Fruit fly (Drosophila melanogaster) whole organism, embryonic: ENCODE data around the gene GlnRS.
A peak's percentile ranks its signal among the peaks of the same experiment; 100 is the strongest.

Experiments
- B-H2 ChIP-seq: fragments of 200-800 bp; sonication (Bioruptor generic); optimal IDR thresholded peaks from 2 replicates; lab custom pipeline; 2018; ENCODE audit warnings: missing biosample characterization, mild to moderate bottlenecking, missing genetic modification characterization
- Bdp1 ChIP-seq: fragments of 200-800 bp; sonication (Bioruptor generic); optimal IDR thresholded peaks from 3 replicates; lab custom pipeline; 2016; ENCODE audit warnings: missing biosample characterization, missing genetic modification characterization
- CG12104 ChIP-seq: fragments of 200-800 bp; sonication (Bioruptor generic); optimal IDR thresholded peaks from 3 replicates; lab custom pipeline; 2016; ENCODE audit warnings: missing biosample characterization, missing genetic modification characterization
- CG12236 ChIP-seq: fragments of 200-800 bp; sonication (Bioruptor generic); optimal IDR thresholded peaks from 2 replicates; lab custom pipeline; 2016; ENCODE audit warnings: missing biosample characterization, missing genetic modification characterization
- CG14014 ChIP-seq: fragments of 200-800 bp; sonication (Bioruptor generic); IDR thresholded peaks from 2 replicates; pipeline ENCODE4 v1.3.6; 2022; ENCODE audit warnings: missing biosample characterization, missing genetic modification characterization
- CG14667 ChIP-seq: fragments of 200-800 bp; sonication (Bioruptor generic); IDR thresholded peaks from 2 replicates; pipeline ENCODE4 v1.3.6; 2022; ENCODE audit warnings: missing biosample characterization, missing genetic modification characterization
- CG15514 ChIP-seq: fragments of 200-800 bp; sonication (Bioruptor generic); optimal IDR thresholded peaks from 3 replicates; lab custom pipeline; 2017; ENCODE audit warnings: missing biosample characterization, missing genetic modification characterization, mild to moderate bottlenecking, moderate library complexity, missing genetic modification reagents
- CG17385 ChIP-seq: fragments of 200-800 bp; sonication (Bioruptor generic); optimal IDR thresholded peaks from 3 replicates; lab custom pipeline; 2018; ENCODE audit warnings: missing biosample characterization, mild to moderate bottlenecking, missing genetic modification characterization
- CG1832 ChIP-seq: fragments of 200-800 bp; sonication (Bioruptor generic); optimal IDR thresholded peaks from 2 replicates; lab custom pipeline; 2017; ENCODE audit warnings: missing biosample characterization, mild to moderate bottlenecking, missing genetic modification characterization, inconsistent platforms
- CG2678 ChIP-seq: fragments of 200-800 bp; sonication (Bioruptor generic); optimal IDR thresholded peaks from 3 replicates; lab custom pipeline; 2019; ENCODE audit warnings: missing biosample characterization, mild to moderate bottlenecking, missing genetic modification characterization, moderate library complexity
- CG32767 ChIP-seq: fragments of 200-800 bp; sonication (Bioruptor generic); IDR thresholded peaks from 2 replicates; pipeline ENCODE4 v1.3.6; 2022; ENCODE audit warnings: missing biosample characterization, missing genetic modification characterization
- CG43689 ChIP-seq: fragments of 200-800 bp; sonication (Bioruptor generic); IDR thresholded peaks from 2 replicates; pipeline ENCODE4 v1.3.6; 2022; ENCODE audit warnings: missing biosample characterization, missing genetic modification characterization
- CG6791 ChIP-seq: fragments of 200-800 bp; sonication (Bioruptor generic); IDR thresholded peaks from 3 replicates; pipeline ENCODE4 v1.3.6; 2022; ENCODE audit warnings: missing biosample characterization, missing genetic modification characterization; ENCODE audit not compliant: partially characterized antibody
- CG6854 ChIP-seq: fragments of 200-800 bp; sonication (Bioruptor generic); optimal IDR thresholded peaks from 3 replicates; lab custom pipeline; 2017; ENCODE audit warnings: missing biosample characterization, mild to moderate bottlenecking, missing genetic modification characterization
- CG9215 ChIP-seq: fragments of 200-800 bp; sonication (Bioruptor generic); IDR thresholded peaks from 2 replicates; pipeline ENCODE4 v1.3.6; 2022; ENCODE audit warnings: missing biosample characterization, missing genetic modification characterization
- CG9876 ChIP-seq: fragments of 200-800 bp; sonication (Bioruptor generic); optimal IDR thresholded peaks from 2 replicates; lab custom pipeline; 2016; ENCODE audit warnings: missing biosample characterization, missing genetic modification characterization
- Camta ChIP-seq: fragments of 200-800 bp; sonication (Bioruptor generic); optimal IDR thresholded peaks from 2 replicates; lab custom pipeline; 2016; ENCODE audit warnings: missing biosample characterization, missing genetic modification characterization
- Dbx ChIP-seq: fragments of 200-800 bp; sonication (Bioruptor generic); IDR thresholded peaks from 3 replicates; pipeline ENCODE4 v1.3.6; 2022; ENCODE audit warnings: missing biosample characterization, missing genetic modification characterization
- Dfd ChIP-seq, 2 experiments: fragments of >200 bp; optimal IDR thresholded peaks; 2 replicates each; lab custom pipeline; 2017; ENCODE audit warnings: missing biosample characterization in 2 of 2, missing genetic modification characterization in 2 of 2
- H15 ChIP-seq: fragments of 200-800 bp; sonication (Bioruptor generic); IDR thresholded peaks from 3 replicates; pipeline ENCODE4 v1.3.6; 2022; ENCODE audit warnings: missing biosample characterization, missing genetic modification characterization
- HmgD ChIP-seq: fragments of 200-800 bp; sonication (Bioruptor generic); optimal IDR thresholded peaks from 3 replicates; lab custom pipeline; 2016; ENCODE audit warnings: missing biosample characterization, missing genetic modification characterization
- Hsf ChIP-seq: fragments of 200-800 bp; sonication (Bioruptor generic); optimal IDR thresholded peaks from 3 replicates; lab custom pipeline; 2016; ENCODE audit warnings: missing biosample characterization, missing genetic modification characterization
- Neu2 ChIP-seq: fragments of 200-800 bp; sonication (Bioruptor generic); optimal IDR thresholded peaks from 3 replicates; lab custom pipeline; 2016; ENCODE audit warnings: missing biosample characterization, missing genetic modification characterization, borderline replicate concordance
- Side ChIP-seq: fragments of 200-800 bp; sonication (Bioruptor generic); optimal IDR thresholded peaks from 2 replicates; lab custom pipeline; 2016; ENCODE audit warnings: missing biosample characterization, missing genetic modification characterization
- Sin3A ChIP-seq: fragments of >200 bp; optimal IDR thresholded peaks from 2 replicates; lab custom pipeline; 2018
- Ssrp ChIP-seq: fragments of 200-800 bp; sonication (Bioruptor generic); optimal IDR thresholded peaks from 2 replicates; lab custom pipeline; 2018; ENCODE audit warnings: missing biosample characterization, mild to moderate bottlenecking, missing genetic modification characterization, moderate library complexity
- ase ChIP-seq: fragments of 200-800 bp; sonication (Bioruptor generic); IDR thresholded peaks from 3 replicates; pipeline ENCODE4 v1.3.6; 2022; ENCODE audit warnings: missing biosample characterization, missing genetic modification characterization
- ato ChIP-seq: fragments of 200-800 bp; sonication (Bioruptor generic); IDR thresholded peaks from 2 replicates; pipeline ENCODE4 v1.3.6; 2022; ENCODE audit warnings: missing biosample characterization, missing genetic modification characterization; ENCODE audit not compliant: partially characterized antibody
- az2 ChIP-seq: fragments of 200-800 bp; sonication (Bioruptor generic); optimal IDR thresholded peaks from 3 replicates; lab custom pipeline; 2016; ENCODE audit warnings: missing biosample characterization, missing genetic modification characterization
- bab2 ChIP-seq: fragments of 200-800 bp; sonication (Bioruptor generic); optimal IDR thresholded peaks from 2 replicates; lab custom pipeline; 2016; ENCODE audit warnings: missing biosample characterization, missing genetic modification characterization
- caup ChIP-seq: fragments of 200-800 bp; sonication (Bioruptor generic); optimal IDR thresholded peaks from 3 replicates; lab custom pipeline; 2017; ENCODE audit warnings: missing biosample characterization, mild to moderate bottlenecking, missing genetic modification characterization, moderate library complexity; ENCODE audit not compliant: severe bottlenecking
- chinmo ChIP-seq: fragments of 200-800 bp; sonication (Bioruptor generic); IDR thresholded peaks from 4 replicates; pipeline ENCODE4 v1.3.6; 2022; ENCODE audit warnings: missing biosample characterization, missing genetic modification characterization; ENCODE audit not compliant: partially characterized antibody
- croc ChIP-seq: fragments of 200-800 bp; sonication (Bioruptor generic); conservative IDR thresholded peaks from 3 replicates; pipeline ENCODE4 v1.3.6; 2022; ENCODE audit warnings: missing biosample characterization, missing genetic modification characterization
- ems ChIP-seq: fragments of 200-800 bp; sonication (Bioruptor generic); optimal IDR thresholded peaks from 3 replicates; lab custom pipeline; 2016; ENCODE audit warnings: missing biosample characterization, missing genetic modification characterization
- eyg ChIP-seq: fragments of 200-800 bp; sonication (Bioruptor generic); optimal IDR thresholded peaks from 3 replicates; lab custom pipeline; 2016; ENCODE audit warnings: missing biosample characterization, missing genetic modification characterization
- fd64A ChIP-seq: fragments of 200-800 bp; sonication (Bioruptor generic); optimal IDR thresholded peaks from 3 replicates; lab custom pipeline; 2018; ENCODE audit warnings: missing biosample characterization, mild to moderate bottlenecking, missing genetic modification characterization
- fd96Cb ChIP-seq: fragments of 200-800 bp; sonication (Bioruptor generic); optimal IDR thresholded peaks from 2 replicates; lab custom pipeline; 2018; ENCODE audit warnings: missing biosample characterization, mild to moderate bottlenecking, missing genetic modification characterization, moderate library complexity
- gcm ChIP-seq: fragments of 200-800 bp; sonication (Bioruptor generic); optimal IDR thresholded peaks from 2 replicates; lab custom pipeline; 2019; ENCODE audit warnings: missing biosample characterization, mild to moderate bottlenecking, missing genetic modification characterization, moderate library complexity
- gsb ChIP-seq: fragments of 200-800 bp; sonication (Bioruptor generic); IDR thresholded peaks from 2 replicates; pipeline ENCODE4 v1.3.6; 2022; ENCODE audit warnings: missing biosample characterization, missing genetic modification characterization
- gsb-n ChIP-seq: fragments of 200-800 bp; sonication (Bioruptor generic); optimal IDR thresholded peaks from 3 replicates; lab custom pipeline; 2018; ENCODE audit warnings: missing biosample characterization, mild to moderate bottlenecking, missing genetic modification characterization
- ham ChIP-seq: fragments of 200-800 bp; sonication (Bioruptor generic); IDR thresholded peaks from 2 replicates; pipeline ENCODE4 v1.3.6; 2022; ENCODE audit warnings: missing biosample characterization, missing genetic modification characterization
- insv ChIP-seq, 2 experiments: fragments of 200-800 bp; sonication (Bioruptor generic); optimal IDR thresholded peaks; 3 replicates each; lab custom pipeline; 2016 to 2018; ENCODE audit warnings: missing biosample characterization in 2 of 2, missing genetic modification characterization in 2 of 2
- lola ChIP-seq, 3 experiments: fragments of >200 bp in 2 of 3; fragments of 200-800 bp in 1 of 3; sonication (Bioruptor generic) in 1 of 3; optimal IDR thresholded peaks; 2 replicates each; lab custom pipeline; 2017 to 2019; ENCODE audit warnings: missing biosample characterization in 3 of 3, missing genetic modification characterization in 3 of 3, mild to moderate bottlenecking in 1 of 3, moderate library complexity in 1 of 3
- lov ChIP-seq, 2 experiments: fragments of 200-800 bp in 1 of 2; fragments of >200 bp in 1 of 2; sonication (Bioruptor generic) in 1 of 2; IDR thresholded peaks in 1 of 2; optimal IDR thresholded peaks in 1 of 2; 2 replicates in 1 of 2; 3 replicates in 1 of 2; pipeline versions ENCODE4 v1.3.6 to Lab custom; 2017 to 2022; ENCODE audit warnings: missing biosample characterization in 1 of 2, missing genetic modification characterization in 1 of 2
- maf-S ChIP-seq: fragments of 200-800 bp; sonication (Bioruptor generic); optimal IDR thresholded peaks from 2 replicates; lab custom pipeline; 2016; ENCODE audit warnings: missing biosample characterization, missing genetic modification characterization
- run ChIP-seq: fragments of 200-800 bp; sonication (Bioruptor generic); optimal IDR thresholded peaks from 3 replicates; lab custom pipeline; 2018; ENCODE audit warnings: missing biosample characterization, mild to moderate bottlenecking, missing genetic modification characterization
- sim ChIP-seq: fragments of 200-800 bp; sonication (Bioruptor generic); IDR thresholded peaks from 2 replicates; pipeline ENCODE4 v1.3.6; 2022; ENCODE audit warnings: missing biosample characterization, missing genetic modification characterization
- wdn ChIP-seq: fragments of 200-800 bp; sonication (Bioruptor generic); IDR thresholded peaks from 2 replicates; pipeline ENCODE4 v1.3.6; 2022; ENCODE audit warnings: missing biosample characterization, missing genetic modification characterization
- z ChIP-seq: fragments of 200-800 bp; sonication (Bioruptor generic); IDR thresholded peaks from 3 replicates; pipeline ENCODE4 v1.3.6; 2022; ENCODE audit warnings: missing biosample characterization, missing genetic modification characterization

The GlnRS gene

dm6 chr3R:25232271-25232989 lies 33.1 kb downstream of the GlnRS start, which contains the start of gene Cad96Cb (continued):
- peak; percentile 86 for TF ChIP-seq gcm (GFP tag; lab: Kevin White, UChicago)
- no peak for TF ChIP-seq Neu2
- no peak for TF ChIP-seq Dbx (GFP tag; lab: Robert Waterston, UW)
- TF ChIP-seq CG6791 = no peak
- no peak for TF ChIP-seq CG43689 (GFP tag; lab: Robert Waterston, UW)
- TF ChIP-seq az2 (GFP tag; lab: Kevin White, UChicago) = peak; percentile 85
- TF ChIP-seq CG12236 = peak; percentile 83
- 0 out of 2 replicates have a peak, but pooled peaks have one; percentile 41 for TF ChIP-seq CG14014 (GFP tag; lab: Robert Waterston, UW)
- TF ChIP-seq B-H2 (GFP tag; lab: Kevin White, UChicago) = no peak
- TF ChIP-seq lola (GFP tag; optimal IDR thresholded peaks at IDR 0.05; lab: Kevin White, UChicago) = peak in 1 of 3 experiments; percentile 94
- no peak for TF ChIP-seq lov (optimal IDR thresholded peaks at IDR 0.05; lab: Kevin White, UChicago)
- no peak for TF ChIP-seq lov (GFP tag; IDR thresholded peaks at IDR 0.05; lab: Robert Waterston, UW)
- TF ChIP-seq gsb-n = peak; percentile 86
- no peak for TF ChIP-seq Dfd (GFP tag; optimal IDR thresholded peaks at IDR 0.05; lab: Kevin White, UChicago)
- TF ChIP-seq ase (GFP tag; lab: Robert Waterston, UW) = peak; percentile 35; the same call in 1 of the 3 replicates
- TF ChIP-seq CG9215 (GFP tag; lab: Robert Waterston, UW) = peak; percentile 40; the same call in 1 of the 2 replicates
- peak; percentile 75 for TF ChIP-seq eyg (GFP tag; lab: Kevin White, UChicago)
- peak; percentile 81 for TF ChIP-seq Hsf (GFP tag; lab: Kevin White, UChicago)
- peak; percentile 77 for TF ChIP-seq CG32767 (GFP tag; lab: Robert Waterston, UW)
- TF ChIP-seq CG1832 = no peak
- TF ChIP-seq run (tag; lab: Kevin White, UChicago) = peak; percentile 72
- TF ChIP-seq fd64A = peak; percentile 36
- peak; percentile 80 for TF ChIP-seq bab2 (GFP tag; lab: Kevin White, UChicago)
- no peak for TF ChIP-seq ham (GFP tag; lab: Robert Waterston, UW)
- no peak for TF ChIP-seq chinmo
- TF ChIP-seq croc (GFP tag; lab: Robert Waterston, UW) = peak; percentile 74
- peak; percentile 28 for TF ChIP-seq HmgD (GFP tag; lab: Kevin White, UChicago)
- TF ChIP-seq z (GFP tag; lab: Robert Waterston, UW) = no peak
- TF ChIP-seq CG6854 (GFP tag; lab: Kevin White, UChicago) = peak; percentile 72
- peak; percentile 85 for TF ChIP-seq fd96Cb (tag; lab: Kevin White, UChicago)
- TF ChIP-seq H15 = peak; percentile 64; the same call in 1 of the 3 replicates
- TF ChIP-seq ems (GFP tag; lab: Kevin White, UChicago) = peak; percentile 76
- peak; percentile 58 for TF ChIP-seq Bdp1 (GFP tag; lab: Kevin White, UChicago)
- peak; percentile 90 for TF ChIP-seq CG2678 (tag; lab: Kevin White, UChicago)
- TF ChIP-seq CG15514 = peak; percentile 7
- no peak for TF ChIP-seq gsb
- TF ChIP-seq Camta = peak; percentile 86
- peak; percentile 66 for TF ChIP-seq caup
- TF ChIP-seq Sin3A (lab: Kevin White, UChicago) = no peak
- peak; percentile 27 for TF ChIP-seq CG9876 (GFP tag; lab: Kevin White, UChicago)
- TF ChIP-seq CG17385 (GFP tag; lab: Kevin White, UChicago) = peak; percentile 82
- no peak for TF ChIP-seq wdn (GFP tag; lab: Robert Waterston, UW)
- TF ChIP-seq sim (GFP tag; lab: Robert Waterston, UW) = no peak
- peak; percentile 86 for TF ChIP-seq CG12104
- 0 out of 2 replicates have a peak, but pooled peaks have one; percentile 19 for TF ChIP-seq CG14667 (GFP tag; lab: Robert Waterston, UW)
- TF ChIP-seq Ssrp (tag; lab: Kevin White, UChicago) = peak; percentile 90
- peak in 1 of 2 experiments; percentile 3 for TF ChIP-seq insv (GFP tag; optimal IDR thresholded peaks at IDR 0.05; lab: Kevin White, UChicago)
- no peak for TF ChIP-seq ato
- TF ChIP-seq maf-S (GFP tag; lab: Kevin White, UChicago) = peak; percentile 50
- TF ChIP-seq Side = peak; percentile 71
